Worm (Caenorhabditis elegans) whole organism, L1 larva: ENCODE measurements around the gene srlf-31.

Source experiments
- dpl-1 ChIP-seq, 3 experiments: fragments of 150-350 bp in 2 of 3; sonication (generic microtip) in 1 of 3; optimal IDR thresholded peaks; 2 replicates each; lab custom pipeline; 2014 to 2017; ENCODE audit warnings: missing biosample characterization in 3 of 3, missing genetic modification characterization in 3 of 3, missing genetic modification reagents in 3 of 3
- nhr-237 ChIP-seq: fragments of 150-350 bp; optimal IDR thresholded peaks from 2 replicates; lab custom pipeline; 2014; ENCODE audit warnings: missing biosample characterization, missing genetic modification characterization
- snpc-4 ChIP-seq: fragments of 150-350 bp; optimal IDR thresholded peaks from 2 replicates; lab custom pipeline; 2014; ENCODE audit warnings: missing biosample characterization, missing genetic modification characterization

DNA sequence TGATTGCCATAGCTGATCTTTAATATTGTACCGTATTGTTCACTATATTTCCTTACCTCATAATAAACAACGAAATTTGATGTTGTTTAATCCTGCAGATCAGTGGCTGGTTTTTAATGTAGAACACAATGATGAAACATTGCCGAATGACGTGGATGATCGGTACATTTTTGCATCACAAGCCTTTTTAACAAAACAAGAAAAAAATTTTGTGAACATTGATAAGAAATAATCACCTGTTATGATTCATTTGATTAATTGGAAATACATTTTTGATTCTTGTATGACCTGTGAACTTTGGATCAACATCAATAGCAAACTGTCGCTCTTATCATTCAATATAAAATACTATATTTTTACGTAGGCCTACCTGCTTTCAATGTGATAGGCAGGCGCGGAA lies 20.1 kb downstream of the srlf-31 start:
- TF ChIP-seq snpc-4 (tag; lab: Kevin White, UChicago) (no peak), dpl-1 (GFP tag; optimal IDR thresholded peaks at IDR 0.05; lab: Kevin White, UChicago) (no peak), nhr-237 (tag; lab: Kevin White, UChicago) (no peak)
